Fruit fly (Drosophila melanogaster): ENCODE data around the gene ATPsynCF6.

ATPsynCF6 gene

DNA sequence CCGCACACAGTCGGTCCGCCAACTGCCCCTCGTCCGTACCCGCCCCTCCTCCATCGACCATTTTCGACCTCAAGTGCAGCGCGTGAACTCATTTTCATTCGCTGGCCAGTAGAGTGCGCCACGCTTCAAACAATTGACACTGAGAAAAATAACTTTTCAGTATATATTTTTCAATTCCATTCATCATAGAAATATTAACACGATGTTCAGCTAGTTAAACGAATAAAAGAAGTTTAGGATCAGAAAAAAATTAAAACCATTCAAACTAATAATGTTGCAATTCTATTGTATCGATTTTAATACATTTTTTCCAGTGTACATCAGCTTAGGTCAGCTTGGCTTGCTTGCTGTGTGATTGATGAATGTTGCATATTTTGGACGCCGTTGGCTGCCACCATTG, 31.0 kb upstream of the ATPsynCF6 start (continued):
- 0 out of 2 replicates have a peak, but pooled peaks have one; percentile 35 for TF ChIP-seq crol (GFP tag; IDR thresholded peaks at IDR 0.05)
- TF ChIP-seq CG18764 (GFP tag; optimal IDR thresholded peaks at IDR 0.05), result no peak
- TF ChIP-seq jing (GFP tag; optimal IDR thresholded peaks at IDR 0.05), result peak; percentile 25
- peak; percentile 15 for TF ChIP-seq CG8944 (GFP tag; optimal IDR thresholded peaks at IDR 0.05)
- no peak for TF ChIP-seq CG18476 (GFP tag; optimal IDR thresholded peaks at IDR 0.05)
- peak; percentile 32 for TF ChIP-seq CG8924 (tag; optimal IDR thresholded peaks at IDR 0.05)
- TF ChIP-seq CG31224 (GFP tag; IDR thresholded peaks at IDR 0.05), result no peak
- TF ChIP-seq CG9727 (GFP tag; optimal IDR thresholded peaks at IDR 0.05), result peak; percentile 38
- no peak for TF ChIP-seq CG2889 (GFP tag; IDR thresholded peaks at IDR 0.05)
- TF ChIP-seq rib (GFP tag; IDR thresholded peaks at IDR 0.05), result no peak
- TF ChIP-seq slou (GFP tag; optimal IDR thresholded peaks at IDR 0.05), result no peak
- no peak for TF ChIP-seq dan (GFP tag; IDR thresholded peaks at IDR 0.05)
- TF ChIP-seq jigr1 (GFP tag; IDR thresholded peaks at IDR 0.05), result no peak
- no peak for TF ChIP-seq B-H2 (GFP tag; optimal IDR thresholded peaks at IDR 0.05)
- TF ChIP-seq Atf-2 (GFP tag; optimal IDR thresholded peaks at IDR 0.05), result no peak
- no peak for TF ChIP-seq NC2α (GFP tag; optimal IDR thresholded peaks at IDR 0.05)
- TF ChIP-seq cg (GFP tag; optimal IDR thresholded peaks at IDR 0.05), result no peak
- no peak for TF ChIP-seq Hmx (GFP tag; optimal IDR thresholded peaks at IDR 0.05)
- no peak for TF ChIP-seq abd-A (tag; optimal IDR thresholded peaks at IDR 0.05)
- TF ChIP-seq Asciz (GFP tag; optimal IDR thresholded peaks at IDR 0.05), result peak; percentile 66
- TF ChIP-seq tll (GFP tag; optimal IDR thresholded peaks at IDR 0.05), result no peak
- TF ChIP-seq CG12219 (GFP tag; optimal IDR thresholded peaks at IDR 0.05), result peak; percentile 42
- no peak for TF ChIP-seq MBD-R2 (GFP tag; IDR thresholded peaks at IDR 0.05)
- no peak for TF ChIP-seq zen2 (GFP tag; IDR thresholded peaks at IDR 0.05; ENCODE audit: partially characterized antibody)
- no peak for TF ChIP-seq Dll (GFP tag; IDR thresholded peaks at IDR 0.05; ENCODE audit: partially characterized antibody)
- no peak for TF ChIP-seq so (GFP tag; IDR thresholded peaks at IDR 0.05)
- no peak for TF ChIP-seq BtbVII (GFP tag; optimal IDR thresholded peaks at IDR 0.05)
- TF ChIP-seq CG18619 (GFP tag; optimal IDR thresholded peaks at IDR 0.05), result no peak
- TF ChIP-seq CG13775 (GFP tag; optimal IDR thresholded peaks at IDR 0.05), result no peak
- no peak for TF ChIP-seq hth (optimal IDR thresholded peaks at IDR 0.05)
- TF ChIP-seq CG11504 (tag; optimal IDR thresholded peaks at IDR 0.05), result peak; percentile 76
- TF ChIP-seq CG5180 (GFP tag; optimal IDR thresholded peaks at IDR 0.05), result peak; percentile 7
- TF ChIP-seq ci (GFP tag; IDR thresholded peaks at IDR 0.05), result peak; percentile 73
- peak; percentile 29; the same call in 1 of the 2 replicates for TF ChIP-seq lmd (GFP tag; IDR thresholded peaks at IDR 0.05)
- TF ChIP-seq sisA (GFP tag; IDR thresholded peaks at IDR 0.05), result peak; percentile 42; the same call in 1 of the 2 replicates
- TF ChIP-seq CG16779 (GFP tag; IDR thresholded peaks at IDR 0.05), result no peak
- no peak for TF ChIP-seq Side (GFP tag; optimal IDR thresholded peaks at IDR 0.05)
- TF ChIP-seq CG10654 (GFP tag; optimal IDR thresholded peaks at IDR 0.05), result peak; percentile 0
- no peak for TF ChIP-seq Dip2 (GFP tag; IDR thresholded peaks at IDR 0.05)
- peak; percentile 44 for TF ChIP-seq Ssrp (tag; optimal IDR thresholded peaks at IDR 0.05)
- TF ChIP-seq pita (GFP tag; optimal IDR thresholded peaks at IDR 0.05), result no peak
- no peak for TF ChIP-seq pzg (GFP tag; optimal IDR thresholded peaks at IDR 0.05)
- peak; percentile 55 for TF ChIP-seq ap (GFP tag; IDR thresholded peaks at IDR 0.05)
- no peak for TF ChIP-seq ro (GFP tag; IDR thresholded peaks at IDR 0.05)
- TF ChIP-seq CG33213 (GFP tag; optimal IDR thresholded peaks at IDR 0.05), result no peak
- TF ChIP-seq YL-1 (GFP tag; optimal IDR thresholded peaks at IDR 0.05), result no peak
- TF ChIP-seq CG7271 (tag; optimal IDR thresholded peaks at IDR 0.05), result no peak
- no peak for TF ChIP-seq eyg (GFP tag; optimal IDR thresholded peaks at IDR 0.05)
- peak; percentile 19 for TF ChIP-seq CG12769 (tag; optimal IDR thresholded peaks at IDR 0.05)
- TF ChIP-seq CG2116 (GFP tag; optimal IDR thresholded peaks at IDR 0.05), result no peak
- no peak for TF ChIP-seq Aef1 (GFP tag; IDR thresholded peaks at IDR 0.05)
- TF ChIP-seq Usf (GFP tag; optimal IDR thresholded peaks at IDR 0.05), result no peak

All from whole organism, embryonic.